Worm (Caenorhabditis elegans): Measurements from ENCODE around the gene lir-2.

DNA sequence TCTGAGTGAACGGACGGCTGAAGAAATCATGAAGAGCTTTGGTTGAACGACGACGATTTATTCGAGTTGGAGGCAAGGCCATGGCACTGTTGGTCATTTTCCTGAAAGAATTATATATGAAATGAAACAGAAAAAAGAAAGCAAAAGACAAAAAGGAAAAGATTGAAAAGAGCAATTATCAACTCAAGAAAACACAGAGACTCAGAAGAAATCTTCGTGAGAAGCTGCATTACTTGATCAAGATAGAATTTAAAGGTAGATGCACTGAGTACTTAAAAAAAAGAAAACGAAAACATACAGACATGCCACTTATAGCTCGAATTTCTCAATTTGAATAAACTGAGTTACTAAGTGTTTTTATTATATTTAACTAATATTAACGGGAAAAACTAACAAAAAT is 51.4 kb downstream of the lir-2 start, which contains the start of gene cpna-5:
- TF ChIP-seq F13H6.1 (tag; optimal IDR thresholded peaks at IDR 0.05) = no peak
- no peak for TF ChIP-seq gmeb-1 (tag; optimal IDR thresholded peaks at IDR 0.05)
- TF ChIP-seq egl-27 (tag; optimal IDR thresholded peaks at IDR 0.05) = no peak
- TF ChIP-seq peb-1 (tag; optimal IDR thresholded peaks at IDR 0.05) = no peak
- TF ChIP-seq nhr-11 (tag; optimal IDR thresholded peaks at IDR 0.05) = no peak
- TF ChIP-seq lsy-2 (tag; optimal IDR thresholded peaks at IDR 0.05) = no peak
- no peak for TF ChIP-seq mdl-1 (tag; optimal IDR thresholded peaks at IDR 0.05)
- no peak for TF ChIP-seq alr-1 (tag; optimal IDR thresholded peaks at IDR 0.05)
- TF ChIP-seq R02D3.7 (tag; optimal IDR thresholded peaks at IDR 0.05) = no peak
- TF ChIP-seq mab-5 (tag; optimal IDR thresholded peaks at IDR 0.05) = no peak
- no peak for TF ChIP-seq aly-2 (tag; optimal IDR thresholded peaks at IDR 0.05)
- TF ChIP-seq ama-1 (optimal IDR thresholded peaks at IDR 0.05) = no peak
- TF ChIP-seq nhr-77 (tag; optimal IDR thresholded peaks at IDR 0.05) = no peak
- no peak for TF ChIP-seq elt-1 (tag; optimal IDR thresholded peaks at IDR 0.05)
